Fruit fly (Drosophila melanogaster): ENCODE measurements around the gene ppan.

dm6 chr3R:21096532-21097143, 19.4 kb upstream of the ppan start:
- TF ChIP-seq EcR (GFP tag; optimal IDR thresholded peaks at IDR 0.05) (no peak), CG8478 (optimal IDR thresholded peaks at IDR 0.05) (no peak), pan (optimal IDR thresholded peaks at IDR 0.05) (no peak)

All from whole organism.